Fruit fly (Drosophila melanogaster) whole organism, wandering third instar larva: ENCODE data around the gene Glut4EF.
A peak's percentile ranks its signal among the peaks of the same experiment; 100 is the strongest.

Experiments
- Abd-B ChIP-seq: fragments of >200 bp; optimal IDR thresholded peaks from 2 replicates; lab custom pipeline; 2017; ENCODE audit warnings: missing biosample characterization, missing genetic modification characterization
- CG32264 ChIP-seq: fragments of 200-800 bp; sonication (Bioruptor generic); optimal IDR thresholded peaks from 2 replicates; lab custom pipeline; 2016; ENCODE audit warnings: missing biosample characterization, missing genetic modification characterization
- CrebA ChIP-seq: fragments of 200-800 bp; sonication (Bioruptor generic); optimal IDR thresholded peaks from 2 replicates; lab custom pipeline; 2016; ENCODE audit warnings: missing biosample characterization, mild to moderate bottlenecking, missing genetic modification characterization, borderline replicate concordance
- Dfd ChIP-seq: fragments of >200 bp; optimal IDR thresholded peaks from 2 replicates; lab custom pipeline; 2017; ENCODE audit warnings: missing biosample characterization, missing genetic modification characterization
- Dif ChIP-seq: fragments of 200-275, 200-300 bp; sonication (Bioruptor generic); optimal IDR thresholded peaks from 2 replicates; lab custom pipeline; 2018; ENCODE audit warnings: missing biosample characterization, missing genetic modification characterization; ENCODE audit not compliant: partially characterized antibody
- Hnf4 ChIP-seq: fragments of 200-800 bp; sonication (Bioruptor generic); optimal IDR thresholded peaks from 2 replicates; lab custom pipeline; 2016; ENCODE audit warnings: missing biosample characterization, mild to moderate bottlenecking, missing genetic modification characterization
- Hr78 ChIP-seq: fragments of >200 bp; optimal IDR thresholded peaks from 2 replicates; lab custom pipeline; 2017; ENCODE audit warnings: missing biosample characterization, missing genetic modification characterization
- Hr83 ChIP-seq: fragments of 200-300 bp; sonication (Bioruptor generic); optimal IDR thresholded peaks from 2 replicates; lab custom pipeline; 2016; ENCODE audit warnings: missing biosample characterization, mild to moderate bottlenecking, missing genetic modification characterization, moderate library complexity; ENCODE audit not compliant: poor library complexity, severe bottlenecking
- Jra ChIP-seq: sonication (Bioruptor generic); optimal IDR thresholded peaks from 2 replicates; lab custom pipeline; 2016; ENCODE audit warnings: missing biosample characterization, missing genetic modification characterization
- Mio ChIP-seq: sonication (Bioruptor generic); optimal IDR thresholded peaks from 2 replicates; lab custom pipeline; 2016; ENCODE audit warnings: missing biosample characterization, missing genetic modification characterization
- Myc ChIP-seq: fragments of >200 bp; optimal IDR thresholded peaks from 2 replicates; lab custom pipeline; 2017
- N ChIP-seq: fragments of >200 bp; optimal IDR thresholded peaks from 2 replicates; lab custom pipeline; 2018; ENCODE audit warnings: missing biosample characterization, missing external identifiers, missing genetic modification characterization
- OdsH ChIP-seq: fragments of 200-800 bp; sonication (Bioruptor generic); optimal IDR thresholded peaks from 2 replicates; lab custom pipeline; 2016; ENCODE audit warnings: missing biosample characterization, mild to moderate bottlenecking, missing genetic modification characterization
- Rel ChIP-seq, 2 experiments: fragments of 200-800 bp; sonication (Bioruptor generic) in 1 of 2; optimal IDR thresholded peaks; 2 replicates in 1 of 2; 3 replicates in 1 of 2; lab custom pipeline; 2016 to 2019; ENCODE audit warnings: mild to moderate bottlenecking in 2 of 2, missing biosample characterization in 2 of 2, missing genetic modification characterization in 2 of 2, moderate library complexity in 1 of 2
- Sp1 ChIP-seq: fragments of 200-800 bp; sonication (Bioruptor generic); optimal IDR thresholded peaks from 3 replicates; lab custom pipeline; 2019; ENCODE audit warnings: missing biosample characterization, mild to moderate bottlenecking, missing genetic modification characterization, moderate library complexity
- Vsx2 ChIP-seq: fragments of 200-300, 225-300 bp; sonication (Bioruptor generic); optimal IDR thresholded peaks from 2 replicates; lab custom pipeline; 2018; ENCODE audit warnings: missing biosample characterization, missing genetic modification characterization; ENCODE audit not compliant: partially characterized antibody
- br ChIP-seq: fragments of 200-800 bp; sonication (Bioruptor generic); optimal IDR thresholded peaks from 2 replicates; lab custom pipeline; 2016; ENCODE audit warnings: missing biosample characterization, missing genetic modification characterization
- brk ChIP-seq: fragments of 200-800 bp; sonication (Bioruptor generic); optimal IDR thresholded peaks from 2 replicates; lab custom pipeline; 2016; ENCODE audit warnings: missing biosample characterization, mild to moderate bottlenecking, missing genetic modification characterization
- dl ChIP-seq, 2 experiments: fragments of 175-275, 200-275 bp in 1 of 2; fragments of 200-275 bp in 1 of 2; sonication (Bioruptor generic); optimal IDR thresholded peaks; lab custom pipeline; 2018; ENCODE audit warnings: mild to moderate bottlenecking in 2 of 2, missing biosample characterization in 2 of 2, missing genetic modification characterization in 2 of 2, moderate library complexity in 2 of 2; ENCODE audit not compliant: partially characterized antibody in 2 of 2, insufficient read depth in 1 of 2
- dsf ChIP-seq: sonication (Bioruptor generic); optimal IDR thresholded peaks from 2 replicates; lab custom pipeline; 2016; ENCODE audit warnings: missing biosample characterization, missing genetic modification characterization, borderline replicate concordance
- fru ChIP-seq: fragments of 200-800 bp; sonication (Bioruptor generic); optimal IDR thresholded peaks from 3 replicates; lab custom pipeline; 2016; ENCODE audit warnings: missing biosample characterization, mild to moderate bottlenecking, missing genetic modification characterization
- h ChIP-seq: fragments of 200-800 bp; sonication (Bioruptor generic); optimal IDR thresholded peaks from 3 replicates; lab custom pipeline; 2016; ENCODE audit warnings: missing biosample characterization, mild to moderate bottlenecking, missing genetic modification characterization
- jim ChIP-seq: fragments of 175-275, 200-325 bp; sonication (Bioruptor generic); optimal IDR thresholded peaks from 2 replicates; lab custom pipeline; 2016; ENCODE audit warnings: missing biosample characterization, mild to moderate bottlenecking, missing genetic modification characterization
- lola ChIP-seq: fragments of >200 bp; optimal IDR thresholded peaks from 2 replicates; lab custom pipeline; 2017; ENCODE audit warnings: missing biosample characterization, missing genetic modification characterization
- pan ChIP-seq: fragments of >200 bp; optimal IDR thresholded peaks from 2 replicates; lab custom pipeline; 2017
- psq ChIP-seq: fragments of 200-800 bp; sonication (Bioruptor generic); optimal IDR thresholded peaks from 3 replicates; lab custom pipeline; 2017; ENCODE audit warnings: missing biosample characterization, mild to moderate bottlenecking, missing genetic modification characterization, moderate library complexity
- rgr ChIP-seq: fragments of 200-800 bp; sonication (Bioruptor generic); optimal IDR thresholded peaks from 3 replicates; lab custom pipeline; 2016; ENCODE audit warnings: missing biosample characterization, mild to moderate bottlenecking, missing genetic modification characterization
- sage ChIP-seq: fragments of 200-800 bp; sonication (Bioruptor generic); optimal IDR thresholded peaks from 2 replicates; lab custom pipeline; 2016; ENCODE audit warnings: missing biosample characterization, mild to moderate bottlenecking, missing genetic modification characterization
- sv ChIP-seq: fragments of 200-800 bp; sonication (Bioruptor generic); optimal IDR thresholded peaks from 3 replicates; lab custom pipeline; 2016; ENCODE audit warnings: missing biosample characterization, missing genetic modification characterization
- tai ChIP-seq: sonication (Bioruptor generic); optimal IDR thresholded peaks from 2 replicates; lab custom pipeline; 2016; ENCODE audit warnings: missing biosample characterization, missing genetic modification characterization
- usp ChIP-seq: fragments of >200 bp; optimal IDR thresholded peaks from 2 replicates; lab custom pipeline; 2017; ENCODE audit warnings: missing biosample characterization, missing genetic modification characterization
- woc ChIP-seq: sonication (Bioruptor generic); optimal IDR thresholded peaks from 2 replicates; lab custom pipeline; 2016; ENCODE audit warnings: missing biosample characterization, mild to moderate bottlenecking, missing genetic modification characterization

The Glut4EF gene

dm6 chr3R:9881348-9881901 is 6.9 kb downstream of the Glut4EF start:
- TF ChIP-seq tai (GFP tag; lab: Kevin White, UChicago), result no peak
- TF ChIP-seq woc (GFP tag; lab: Kevin White, UChicago), result no peak
- TF ChIP-seq jim (GFP tag; lab: Kevin White, UChicago), result no peak
- TF ChIP-seq Jra (GFP tag; lab: Kevin White, UChicago), result no peak
- TF ChIP-seq fru, result peak; percentile 4
- TF ChIP-seq Sp1 (GFP tag; lab: Kevin White, UChicago), result no peak
- peak; percentile 36 for TF ChIP-seq Dif (GFP tag; lab: Kevin White, UChicago)
- no peak for TF ChIP-seq Abd-B (GFP tag; lab: Kevin White, UChicago)
- TF ChIP-seq lola (GFP tag; lab: Kevin White, UChicago), result no peak
- TF ChIP-seq br (GFP tag; lab: Kevin White, UChicago), result no peak
- peak; percentile 35 for TF ChIP-seq h (GFP tag; lab: Kevin White, UChicago)
- peak; percentile 17 for TF ChIP-seq Vsx2 (GFP tag; lab: Kevin White, UChicago)
- TF ChIP-seq Mio, result no peak
- TF ChIP-seq sage, result no peak
- no peak for TF ChIP-seq OdsH (GFP tag; lab: Kevin White, UChicago)
- TF ChIP-seq Hr83 (GFP tag; lab: Kevin White, UChicago), result peak; percentile 24
- TF ChIP-seq usp (GFP tag; lab: Kevin White, UChicago), result no peak
- TF ChIP-seq CrebA (GFP tag; lab: Kevin White, UChicago), result peak; percentile 27
- TF ChIP-seq Myc (lab: Kevin White, UChicago), result no peak
- TF ChIP-seq psq, result peak; percentile 91
- no peak for TF ChIP-seq Hnf4 (GFP tag; lab: Kevin White, UChicago)
- TF ChIP-seq N (GFP tag; lab: Kevin White, UChicago), result no peak
- TF ChIP-seq pan, result no peak
- peak; percentile 20 for TF ChIP-seq rgr (GFP tag; lab: Kevin White, UChicago)
- no peak for TF ChIP-seq Rel (GFP tag; optimal IDR thresholded peaks at IDR 0.05; lab: Kevin White, UChicago)
- peak; percentile 32 for TF ChIP-seq Rel (tag; optimal IDR thresholded peaks at IDR 0.05; lab: Kevin White, UChicago)

- TF ChIP-seq Sp1 (GFP tag; lab: Kevin White, UChicago) (no peak), dsf (GFP tag; lab: Kevin White, UChicago) (no peak), psq (no peak), Abd-B (GFP tag; lab: Kevin White, UChicago) (no peak), h (GFP tag; lab: Kevin White, UChicago) (no peak), Dfd (GFP tag; lab: Kevin White, UChicago) (no peak), Hr83 (GFP tag; lab: Kevin White, UChicago) (no peak), CrebA (GFP tag; lab: Kevin White, UChicago) (no peak), rgr (GFP tag; lab: Kevin White, UChicago) (no peak), pan (no peak), usp (GFP tag; lab: Kevin White, UChicago) (no peak), Myc (lab: Kevin White, UChicago) (no peak), Rel (GFP tag; optimal IDR thresholded peaks at IDR 0.05; lab: Kevin White, UChicago) (no peak), Rel (tag; optimal IDR thresholded peaks at IDR 0.05; lab: Kevin White, UChicago) (no peak), Hr78 (no peak), CG32264 (GFP tag; lab: Kevin White, UChicago) (no peak), Vsx2 (GFP tag; lab: Kevin White, UChicago) (no peak), dl (GFP tag; optimal IDR thresholded peaks at IDR 0.05; lab: Kevin White, UChicago; ENCODE audit: insufficient read depth in 1 of 2, partially characterized antibody in 2 of 2) (no peak), sv (GFP tag; lab: Kevin White, UChicago) (no peak), fru (no peak), OdsH (GFP tag; lab: Kevin White, UChicago) (no peak)
These were observed 7.5 kb downstream of the Glut4EF start for dm6 chr3R:9882019-9882418.

- TF ChIP-seq brk (GFP tag; lab: Kevin White, UChicago) (no peak), h (GFP tag; lab: Kevin White, UChicago) (no peak), Rel (GFP tag; optimal IDR thresholded peaks at IDR 0.05; lab: Kevin White, UChicago) (no peak), Rel (tag; optimal IDR thresholded peaks at IDR 0.05; lab: Kevin White, UChicago) (peak; percentile 88)
These were observed 8.3 kb downstream of the Glut4EF start for dm6 chr3R:9882790-9883189.
